Worm (Caenorhabditis elegans): Measurements from ENCODE around the gene clec-153.

DNA sequence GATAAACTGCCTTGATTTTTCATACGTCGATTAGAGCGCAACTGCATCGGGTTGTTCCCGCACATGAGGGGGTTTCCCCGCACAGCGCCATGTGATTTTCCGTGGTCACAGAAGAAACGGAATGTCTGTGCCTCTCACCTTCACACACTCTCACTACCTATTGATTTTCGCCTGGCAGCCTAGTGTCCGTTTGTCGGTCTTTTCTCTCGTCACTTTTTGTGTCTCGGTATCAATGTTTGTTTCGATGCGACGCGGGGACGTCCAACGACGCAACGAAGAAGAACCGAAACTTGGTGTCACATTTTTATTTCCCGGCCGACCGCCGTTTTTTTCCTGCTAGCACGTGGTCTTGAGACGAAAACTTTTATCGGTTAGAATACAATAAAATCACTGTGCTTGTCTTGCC is 14.3 kb downstream of the clec-153 start:
- TF ChIP-seq him-1 (tag; optimal IDR thresholded peaks at IDR 0.05) = peak; percentile 89
- no peak for TF ChIP-seq dao-5 (tag; optimal IDR thresholded peaks at IDR 0.05)
- peak; percentile 57 for TF ChIP-seq W03F9.2 (tag; optimal IDR thresholded peaks at IDR 0.05)
